Worm (Caenorhabditis elegans) whole organism, L1 larva: ENCODE measurements around the gene acc-1.

Experiments
- ama-1 ChIP-seq: fragments of 150-350 bp; optimal IDR thresholded peaks from 2 replicates; lab custom pipeline; 2014
- egl-27 ChIP-seq, 2 experiments: fragments of 150-350 bp in 1 of 2; sonication (generic microtip); optimal IDR thresholded peaks; 3 replicates each; lab custom pipeline; 2017 to 2018; ENCODE audit warnings: missing biosample characterization in 2 of 2, missing genetic modification characterization in 2 of 2, missing genetic modification reagents in 2 of 2
- fos-1 ChIP-seq: fragments of 150-350 bp; optimal IDR thresholded peaks from 2 replicates; lab custom pipeline; 2014; ENCODE audit warnings: missing biosample characterization, missing genetic modification characterization
- lin-15B ChIP-seq: fragments of 150-350 bp; sonication (generic microtip); optimal IDR thresholded peaks from 3 replicates; lab custom pipeline; 2014; ENCODE audit warnings: missing biosample characterization, missing genetic modification characterization

DNA sequence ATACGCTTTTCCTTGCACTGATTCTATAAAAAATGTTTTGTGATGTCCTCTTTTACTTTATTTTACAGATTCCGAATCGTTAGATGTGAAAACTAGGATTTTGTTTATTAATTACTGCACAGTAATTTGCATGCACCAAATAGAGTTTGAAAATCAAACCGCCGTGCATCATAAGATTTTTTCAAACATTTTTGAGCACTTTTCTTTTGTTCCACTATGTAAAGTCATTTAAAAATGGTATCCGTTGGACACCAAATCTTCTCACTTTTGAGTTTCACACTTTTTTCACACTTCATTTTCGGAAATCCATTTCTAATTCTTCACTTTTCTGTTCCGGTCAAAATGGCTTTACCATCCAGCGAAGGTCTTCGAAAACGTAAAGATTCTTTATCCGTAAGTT, 14.7 kb upstream of the acc-1 start, which contains the start of gene degl-2:
- TF ChIP-seq fos-1 (tag; lab: Kevin White, UChicago): no peak
- no peak for TF ChIP-seq lin-15B (tag; lab: Kevin White, UChicago)
- TF ChIP-seq egl-27 (tag; optimal IDR thresholded peaks at IDR 0.05; lab: Kevin White, UChicago): no peak
- TF ChIP-seq ama-1: no peak
